Fruit fly (Drosophila melanogaster): ENCODE results near the gene CG42249.

Gene CG42249

dm6 chrX:11124749-11125508 is 28.9 kb downstream of the CG42249 start, which contains the start of gene Rpt3 (continued):
- TF ChIP-seq Sin3A (optimal IDR thresholded peaks at IDR 0.05) = peak; percentile 79
- no peak for TF ChIP-seq CG7556 (GFP tag; optimal IDR thresholded peaks at IDR 0.05)
- peak; percentile 63 for TF ChIP-seq hbn (GFP tag; IDR thresholded peaks at IDR 0.05; ENCODE audit: partially characterized antibody)
- TF ChIP-seq Abd-B (GFP tag; optimal IDR thresholded peaks at IDR 0.05) = peak; percentile 15
- TF ChIP-seq CG18619 (GFP tag; optimal IDR thresholded peaks at IDR 0.05) = no peak
- peak; percentile 76 for TF ChIP-seq Med (GFP tag)
- TF ChIP-seq exex (tag; optimal IDR thresholded peaks at IDR 0.05) = no peak
- TF ChIP-seq tap (tag; optimal IDR thresholded peaks at IDR 0.05) = no peak
- TF ChIP-seq crp (GFP tag; optimal IDR thresholded peaks at IDR 0.05) = peak in 1 of 2 experiments; percentile 77
- TF ChIP-seq nerfin-1 (tag; optimal IDR thresholded peaks at IDR 0.05) = no peak
- TF ChIP-seq unc-4 (GFP tag; IDR thresholded peaks at IDR 0.05; ENCODE audit: partially characterized antibody) = peak; percentile 76
- TF ChIP-seq toy (GFP tag; IDR thresholded peaks at IDR 0.05) = no peak
- no peak for TF ChIP-seq D (optimal IDR thresholded peaks at IDR 0.05)
- no peak for TF ChIP-seq D (GFP tag; optimal IDR thresholded peaks at IDR 0.05)
- no peak for TF ChIP-seq Nf-YA (GFP tag; IDR thresholded peaks at IDR 0.05)
- no peak for TF ChIP-seq onecut (GFP tag; IDR thresholded peaks at IDR 0.05)
- peak; percentile 73 for TF ChIP-seq CG6791 (GFP tag; IDR thresholded peaks at IDR 0.05; ENCODE audit: partially characterized antibody)
- TF ChIP-seq pho (GFP tag; optimal IDR thresholded peaks at IDR 0.05) = peak; percentile 26
- no peak for TF ChIP-seq CG18476 (GFP tag; optimal IDR thresholded peaks at IDR 0.05)
- no peak for TF ChIP-seq CG8944 (GFP tag; optimal IDR thresholded peaks at IDR 0.05)
- peak; percentile 66 to 96 for TF ChIP-seq insv (GFP tag; optimal IDR thresholded peaks at IDR 0.05)
- TF ChIP-seq lov (optimal IDR thresholded peaks at IDR 0.05) = no peak
- TF ChIP-seq lov (GFP tag; IDR thresholded peaks at IDR 0.05) = no peak
- peak; percentile 16 for TF ChIP-seq CG12391 (tag; optimal IDR thresholded peaks at IDR 0.05)
- 0 out of 4 replicates have a peak, but pooled peaks have one; percentile 33 for TF ChIP-seq chinmo (GFP tag; IDR thresholded peaks at IDR 0.05; ENCODE audit: partially characterized antibody)
- TF ChIP-seq chif (GFP tag; optimal IDR thresholded peaks at IDR 0.05) = peak in 1 of 2 experiments; percentile 20
- TF ChIP-seq Bgb (GFP tag; IDR thresholded peaks at IDR 0.05; ENCODE audit: partially characterized antibody) = peak; percentile 47
- peak; percentile 90 for TF ChIP-seq Sry-δ (GFP tag; optimal IDR thresholded peaks at IDR 0.05)
- TF ChIP-seq CG10267 (tag; optimal IDR thresholded peaks at IDR 0.05) = no peak
- no peak for TF ChIP-seq crol (GFP tag; IDR thresholded peaks at IDR 0.05)
- no peak for TF ChIP-seq jigr1 (GFP tag; IDR thresholded peaks at IDR 0.05)
- TF ChIP-seq CG13775 (GFP tag; optimal IDR thresholded peaks at IDR 0.05) = peak; percentile 14
- TF ChIP-seq NFAT (GFP tag; IDR thresholded peaks at IDR 0.05) = no peak
- TF ChIP-seq zen2 (GFP tag; IDR thresholded peaks at IDR 0.05; ENCODE audit: partially characterized antibody) = peak; percentile 68; the same call in 1 of the 3 replicates
- TF ChIP-seq pb (GFP tag; optimal IDR thresholded peaks at IDR 0.05) = no peak
- no peak for TF ChIP-seq CG11456 (GFP tag; IDR thresholded peaks at IDR 0.05)
- no peak for TF ChIP-seq Fer2 (tag; optimal IDR thresholded peaks at IDR 0.05)
- peak; percentile 27 for TF ChIP-seq CG2120 (GFP tag; optimal IDR thresholded peaks at IDR 0.05)
- TF ChIP-seq CG15514 (GFP tag; optimal IDR thresholded peaks at IDR 0.05) = no peak
- TF ChIP-seq Myb (GFP tag; optimal IDR thresholded peaks at IDR 0.05) = peak; percentile 37
- no peak for TF ChIP-seq sisA (GFP tag; IDR thresholded peaks at IDR 0.05)
- TF ChIP-seq Dref (GFP tag; IDR thresholded peaks at IDR 0.05) = peak; percentile 78
- no peak for TF ChIP-seq CG12299 (tag; optimal IDR thresholded peaks at IDR 0.05)
- TF ChIP-seq CG9797 (GFP tag; optimal IDR thresholded peaks at IDR 0.05) = peak; percentile 14
- TF ChIP-seq CG6854 (GFP tag; optimal IDR thresholded peaks at IDR 0.05) = no peak
- TF ChIP-seq cas (GFP tag; IDR thresholded peaks at IDR 0.05) = no peak
- peak; percentile 73 for TF ChIP-seq amos (GFP tag; IDR thresholded peaks at IDR 0.05; ENCODE audit: partially characterized antibody)
- TF ChIP-seq Rfx (GFP tag; IDR thresholded peaks at IDR 0.05) = peak; percentile 7; the same call in 1 of the 2 replicates
- TF ChIP-seq jumu (GFP tag; optimal IDR thresholded peaks at IDR 0.05) = peak; percentile 12

All from whole organism, embryonic.